Fruit fly (Drosophila melanogaster): ENCODE measurements around the gene RecQ5.

Gene RecQ5

dm6 chr3L:14612945-14613791, 18.7 kb downstream of the RecQ5 start (continued):
- TF ChIP-seq CG34224 (GFP tag; IDR thresholded peaks at IDR 0.05; ENCODE audit: partially characterized antibody): no peak
- TF ChIP-seq CG16815 (GFP tag; optimal IDR thresholded peaks at IDR 0.05): peak; percentile 82
- TF ChIP-seq slou (GFP tag; optimal IDR thresholded peaks at IDR 0.05): no peak
- TF ChIP-seq CG2678 (tag; optimal IDR thresholded peaks at IDR 0.05): peak; percentile 52
- no peak for TF ChIP-seq Hr78 (GFP tag; optimal IDR thresholded peaks at IDR 0.05)
- peak; percentile 65 for TF ChIP-seq CG8924 (tag; optimal IDR thresholded peaks at IDR 0.05)
- TF ChIP-seq peb (GFP tag; IDR thresholded peaks at IDR 0.05): 0 out of 2 replicates have a peak, but pooled peaks have one; percentile 27
- TF ChIP-seq oc (tag; optimal IDR thresholded peaks at IDR 0.05): no peak
- TF ChIP-seq CG33557 (GFP tag; optimal IDR thresholded peaks at IDR 0.05): peak; percentile 61
- peak; percentile 26 for TF ChIP-seq mam (GFP tag; optimal IDR thresholded peaks at IDR 0.05)
- no peak for TF ChIP-seq sr (GFP tag; IDR thresholded peaks at IDR 0.05)
- no peak for TF ChIP-seq Hey (tag; optimal IDR thresholded peaks at IDR 0.05)
- no peak for TF ChIP-seq sima (GFP tag; optimal IDR thresholded peaks at IDR 0.05)
- no peak for TF ChIP-seq Lpt (GFP tag; optimal IDR thresholded peaks at IDR 0.05)
- peak; percentile 89 for TF ChIP-seq CG4360 (GFP tag; IDR thresholded peaks at IDR 0.05)
- TF ChIP-seq CG8944 (GFP tag; optimal IDR thresholded peaks at IDR 0.05): peak; percentile 30
- TF ChIP-seq CG11696 (GFP tag; IDR thresholded peaks at IDR 0.05): no peak
- 0 out of 2 replicates have a peak, but pooled peaks have one; percentile 2 for TF ChIP-seq CG1024 (GFP tag; IDR thresholded peaks at IDR 0.05)
- no peak for TF ChIP-seq CG6813 (GFP tag; optimal IDR thresholded peaks at IDR 0.05)
- TF ChIP-seq klu (GFP tag; IDR thresholded peaks at IDR 0.05): no peak
- no peak for TF ChIP-seq Dbx (GFP tag; IDR thresholded peaks at IDR 0.05)
- no peak for TF ChIP-seq CG17802 (tag; optimal IDR thresholded peaks at IDR 0.05)
- TF ChIP-seq gfzf (GFP tag; optimal IDR thresholded peaks at IDR 0.05): no peak
- no peak for TF ChIP-seq H15 (GFP tag; IDR thresholded peaks at IDR 0.05)
- peak; percentile 48 for TF ChIP-seq az2 (GFP tag; optimal IDR thresholded peaks at IDR 0.05)
- TF ChIP-seq CG10209 (GFP tag; optimal IDR thresholded peaks at IDR 0.05): peak; percentile 48
- TF ChIP-seq btn (GFP tag; optimal IDR thresholded peaks at IDR 0.05): no peak
- TF ChIP-seq Six4 (GFP tag; optimal IDR thresholded peaks at IDR 0.05): no peak
- peak; percentile 20 for TF ChIP-seq CG2116 (GFP tag; optimal IDR thresholded peaks at IDR 0.05)
- TF ChIP-seq CG5245 (GFP tag; optimal IDR thresholded peaks at IDR 0.05): peak; percentile 11
- TF ChIP-seq p53 (GFP tag; optimal IDR thresholded peaks at IDR 0.05): no peak
- peak; percentile 17 for TF ChIP-seq CG12155 (GFP tag; optimal IDR thresholded peaks at IDR 0.05)
- no peak for TF ChIP-seq Scr (GFP tag; IDR thresholded peaks at IDR 0.05; ENCODE audit: partially characterized antibody)
- no peak for TF ChIP-seq emc (GFP tag; optimal IDR thresholded peaks at IDR 0.05)
- no peak for TF ChIP-seq Sry-δ (GFP tag; optimal IDR thresholded peaks at IDR 0.05)
- no peak for TF ChIP-seq CG6272 (GFP tag; IDR thresholded peaks at IDR 0.05)
- peak; percentile 50; the same call in 1 of the 2 replicates for TF ChIP-seq Rfx (GFP tag; IDR thresholded peaks at IDR 0.05)
- TF ChIP-seq gem (tag; optimal IDR thresholded peaks at IDR 0.05): peak; percentile 77
- TF ChIP-seq tio (GFP tag; optimal IDR thresholded peaks at IDR 0.05): peak; percentile 63
- peak; percentile 56 for TF ChIP-seq nmo (GFP tag; optimal IDR thresholded peaks at IDR 0.05)
- TF ChIP-seq CG7928 (GFP tag; optimal IDR thresholded peaks at IDR 0.05): no peak
- no peak for TF ChIP-seq knrl (GFP tag; IDR thresholded peaks at IDR 0.05; ENCODE audit: partially characterized antibody)
- TF ChIP-seq NC2α (GFP tag; optimal IDR thresholded peaks at IDR 0.05): no peak
- TF ChIP-seq CG2202 (tag; optimal IDR thresholded peaks at IDR 0.05): peak; percentile 4
- TF ChIP-seq CG4617 (GFP tag; optimal IDR thresholded peaks at IDR 0.05; ENCODE audit: borderline replicate concordance): no peak
- TF ChIP-seq jing (GFP tag; optimal IDR thresholded peaks at IDR 0.05): peak; percentile 3
- peak; percentile 90 for TF ChIP-seq sens (GFP tag)
- no peak for TF ChIP-seq fu2 (GFP tag; optimal IDR thresholded peaks at IDR 0.05)
- no peak for TF ChIP-seq en (GFP tag; optimal IDR thresholded peaks at IDR 0.05)
